Worm (Caenorhabditis elegans) whole organism, L4 larva: ENCODE results near the gene dvc-1.

Experiments used
- F49E8.2 ChIP-seq: sonication (generic microtip); optimal IDR thresholded peaks from 2 replicates; lab custom pipeline; 2016; ENCODE audit warnings: missing compliant biosample characterization, mild to moderate bottlenecking, missing genetic modification characterization, borderline replicate concordance
- aly-2 ChIP-seq: sonication (generic microtip); optimal IDR thresholded peaks from 2 replicates; lab custom pipeline; 2018; ENCODE audit warnings: missing biosample characterization, missing genetic modification characterization
- ama-1 ChIP-seq: fragments of 150-350 bp; optimal IDR thresholded peaks from 2 replicates; lab custom pipeline; 2014; ENCODE audit warnings: inconsistent platforms, mixed read lengths
- arid-1 ChIP-seq: fragments of 200-800 bp; sonication (Bioruptor generic); conservative IDR thresholded peaks from 2 replicates; pipeline ENCODE4 v1.3.6; 2022; ENCODE audit warnings: missing genetic modification reagents, missing genetic modification characterization, missing compliant biosample characterization
- ceh-20 ChIP-seq: fragments of 200-800 bp; sonication (Bioruptor generic); IDR thresholded peaks from 2 replicates; pipeline ENCODE4 v1.3.6; 2022; ENCODE audit warnings: missing genetic modification reagents, missing genetic modification characterization, missing compliant biosample characterization
- lin-13 ChIP-seq: fragments of 150-350 bp; optimal IDR thresholded peaks from 2 replicates; lab custom pipeline; 2014; ENCODE audit warnings: missing biosample characterization, missing genetic modification reagents, missing genetic modification characterization
- nhr-111 ChIP-seq: fragments of 200-800 bp; sonication (Bioruptor generic); optimal IDR thresholded peaks from 2 replicates; lab custom pipeline; 2018; ENCODE audit warnings: mild to moderate bottlenecking, missing genetic modification characterization, missing compliant biosample characterization
- nhr-6 ChIP-seq: fragments of 150-350 bp; optimal IDR thresholded peaks from 2 replicates; lab custom pipeline; 2014; ENCODE audit warnings: missing biosample characterization, missing genetic modification characterization
- nhr-76 ChIP-seq: fragments of 150-350 bp; optimal IDR thresholded peaks from 2 replicates; lab custom pipeline; 2014; ENCODE audit warnings: missing biosample characterization, missing genetic modification characterization
- skn-1 ChIP-seq: fragments of 150-350 bp; optimal IDR thresholded peaks from 2 replicates; lab custom pipeline; 2014; ENCODE audit warnings: missing biosample characterization, missing genetic modification characterization
- ztf-7 ChIP-seq: fragments of 150-350 bp; optimal IDR thresholded peaks from 2 replicates; lab custom pipeline; 2014; ENCODE audit warnings: missing biosample characterization, missing genetic modification characterization

DNA sequence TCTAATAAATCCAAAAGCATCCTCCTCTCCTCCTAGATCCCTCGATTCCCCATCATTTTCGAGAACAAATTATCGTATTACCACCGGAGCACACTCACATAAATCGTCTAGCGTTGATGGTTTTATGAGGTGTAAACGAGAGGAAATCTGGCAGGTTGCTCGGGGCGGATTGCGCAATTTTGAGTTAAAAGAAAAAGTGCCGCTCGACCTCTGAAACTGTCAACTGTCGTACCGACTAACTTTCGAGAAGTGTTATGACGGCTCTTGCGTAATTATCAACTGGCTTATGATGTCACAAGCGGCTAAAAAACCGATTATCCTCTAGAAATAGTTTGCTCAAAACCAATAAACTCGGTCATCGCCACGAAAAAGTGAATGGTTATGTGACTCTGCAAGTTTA, 32.7 kb downstream of the dvc-1 start:
- no peak for TF ChIP-seq skn-1 (tag; lab: Kevin White, UChicago)
- no peak for TF ChIP-seq nhr-76 (tag; lab: Kevin White, UChicago)
- TF ChIP-seq ama-1 (lab: Kevin White, UChicago) = no peak
- TF ChIP-seq ceh-20 = no peak
- TF ChIP-seq lin-13 (GFP tag; lab: Kevin White, UChicago) = no peak
- no peak for TF ChIP-seq nhr-6 (tag; lab: Kevin White, UChicago)
- TF ChIP-seq arid-1 (GFP tag; lab: Robert Waterston, UW) = no peak
- no peak for TF ChIP-seq ztf-7 (tag; lab: Kevin White, UChicago)
- no peak for TF ChIP-seq F49E8.2
- TF ChIP-seq aly-2 (tag; lab: Kevin White, UChicago) = no peak
- TF ChIP-seq nhr-111 = no peak
